Worm (Caenorhabditis elegans) whole organism, L4 larva: Measurements from ENCODE around the gene F20D1.3.

Experiments used
- F26F4.8 ChIP-seq: fragments of 200-800 bp; sonication (Bioruptor generic); conservative IDR thresholded peaks from 2 replicates; pipeline ENCODE4 v1.3.6; 2022; ENCODE audit warnings: missing genetic modification characterization, missing compliant biosample characterization
- F44E2.7 ChIP-seq: fragments of 200-800 bp; sonication (Bioruptor generic); IDR thresholded peaks from 2 replicates; pipeline ENCODE4 v2.1.2; 2022; ENCODE audit warnings: missing genetic modification characterization, missing compliant biosample characterization
- T20F7.1 ChIP-seq: fragments of 200-800 bp; sonication (Bioruptor generic); optimal IDR thresholded peaks from 2 replicates; lab custom pipeline; 2018; ENCODE audit warnings: mild to moderate bottlenecking, missing genetic modification characterization, missing compliant biosample characterization
- Y48G9A.11 ChIP-seq: fragments of 200-800 bp; sonication (Bioruptor generic); IDR thresholded peaks from 2 replicates; pipeline ENCODE4 v1.3.6; 2022; ENCODE audit warnings: missing genetic modification reagents, missing genetic modification characterization, missing compliant biosample characterization
- ZK337.2 ChIP-seq: fragments of 200-800 bp; sonication (Bioruptor generic); IDR thresholded peaks from 2 replicates; pipeline ENCODE4 v1.3.6; 2022; ENCODE audit warnings: missing genetic modification reagents, missing genetic modification characterization, missing compliant biosample characterization
- aha-1 ChIP-seq: fragments of 150-350 bp; peaks from one replicate; lab custom pipeline; 2014; ENCODE audit warnings: missing biosample characterization, missing genetic modification characterization
- aly-2 ChIP-seq: sonication (generic microtip); optimal IDR thresholded peaks from 2 replicates; lab custom pipeline; 2018; ENCODE audit warnings: missing biosample characterization, missing genetic modification characterization
- ceh-20 ChIP-seq: fragments of 200-800 bp; sonication (Bioruptor generic); IDR thresholded peaks from 2 replicates; pipeline ENCODE4 v1.3.6; 2022; ENCODE audit warnings: missing genetic modification reagents, missing genetic modification characterization, missing compliant biosample characterization
- daf-8 ChIP-seq: fragments of 200-800 bp; sonication (Bioruptor generic); IDR thresholded peaks from 2 replicates; pipeline ENCODE4 v1.3.6; 2022; ENCODE audit warnings: missing genetic modification characterization, missing compliant biosample characterization
- dmd-8 ChIP-seq: fragments of 200-800 bp; sonication (Bioruptor generic); IDR thresholded peaks from 2 replicates; pipeline ENCODE4 v1.3.6; 2022; ENCODE audit warnings: missing genetic modification characterization, missing compliant biosample characterization
- dmd-9 ChIP-seq: fragments of 200-800 bp; sonication (Bioruptor generic); IDR thresholded peaks from 2 replicates; pipeline ENCODE4 v1.3.6; 2022; ENCODE audit warnings: missing genetic modification reagents, missing genetic modification characterization, missing compliant biosample characterization
- gei-8 ChIP-seq: fragments of 200-800 bp; sonication (Bioruptor generic); optimal IDR thresholded peaks from 2 replicates; lab custom pipeline; 2018; ENCODE audit warnings: mild to moderate bottlenecking, missing genetic modification characterization, missing compliant biosample characterization
- hlh-30 ChIP-seq: sonication (generic microtip); optimal IDR thresholded peaks from 2 replicates; lab custom pipeline; 2017; ENCODE audit warnings: antibody characterized with exemption, mild to moderate bottlenecking, missing genetic modification characterization, missing compliant biosample characterization; ENCODE audit not compliant: insufficient read depth
- lsy-2 ChIP-seq, 2 experiments: fragments of 150-350 bp in 1 of 2; sonication (generic microtip) in 1 of 2; optimal IDR thresholded peaks; 2 replicates each; lab custom pipeline; 2014 to 2017; ENCODE audit warnings: missing biosample characterization in 2 of 2, missing genetic modification characterization in 2 of 2
- mep-1 ChIP-seq: fragments of 150-350 bp; sonication (generic microtip); optimal IDR thresholded peaks from 3 replicates; lab custom pipeline; 2014; ENCODE audit warnings: missing biosample characterization, missing genetic modification characterization
- nhr-25 ChIP-seq: sonication (generic microtip); optimal IDR thresholded peaks from 2 replicates; lab custom pipeline; 2017; ENCODE audit warnings: missing genetic modification characterization, mild to moderate bottlenecking, missing compliant biosample characterization, antibody characterized with exemption, moderate library complexity, borderline replicate concordance; ENCODE audit not compliant: insufficient read depth
- nhr-6 ChIP-seq: fragments of 150-350 bp; optimal IDR thresholded peaks from 2 replicates; lab custom pipeline; 2014; ENCODE audit warnings: missing biosample characterization, missing genetic modification characterization
- php-3 ChIP-seq: fragments of 200-800 bp; sonication (Bioruptor generic); IDR thresholded peaks from 2 replicates; pipeline ENCODE4 v1.3.6; 2022; ENCODE audit warnings: missing genetic modification reagents, missing genetic modification characterization, missing compliant biosample characterization
- unc-62 ChIP-seq, 3 experiments: fragments of 150-350 bp in 1 of 3; sonication (generic microtip); optimal IDR thresholded peaks in 2 of 3; peaks in 1 of 3; 1 replicate in 1 of 3; 2 replicates in 2 of 3; lab custom pipeline; 2014 to 2017; ENCODE audit warnings: missing biosample characterization in 3 of 3, missing genetic modification characterization in 3 of 3, missing genetic modification reagents in 3 of 3, missing genotype in 1 of 3

F20D1.3 gene

ce11 chrX:15026008-15026407 is 50.1 kb downstream of the F20D1.3 start, which contains the start of gene seb-3:
seb-3 (plus strand) TSS chrX:15026308.
- TF ChIP-seq daf-8 (GFP tag; lab: Robert Waterston, UW): no peak
- no peak for TF ChIP-seq dmd-9 (GFP tag; lab: Robert Waterston, UW)
- no peak for TF ChIP-seq php-3 (GFP tag; lab: Robert Waterston, UW)
- no peak for TF ChIP-seq nhr-25
- TF ChIP-seq mep-1 (tag; lab: Kevin White, UChicago): no peak
- no peak for TF ChIP-seq F44E2.7 (GFP tag; lab: Robert Waterston, UW)
- TF ChIP-seq nhr-6 (tag; lab: Kevin White, UChicago): no peak
- no peak for TF ChIP-seq aly-2 (tag; lab: Kevin White, UChicago)
- TF ChIP-seq ZK337.2 (GFP tag; lab: Robert Waterston, UW): no peak

ce11 chrX:15027566-15027965 is 51.6 kb downstream of the F20D1.3 start:
- TF ChIP-seq ceh-20 (peak; percentile 56; the same call in 1 of the 2 replicates), unc-62 (GFP tag; optimal IDR thresholded peaks at IDR 0.05 in 1 of 2; lab: Kevin White, UChicago) (peak in 1 of 2 experiments; percentile 93), unc-62 (tag; optimal IDR thresholded peaks at IDR 0.05; lab: Kevin White, UChicago) (no peak), aha-1 (tag; lab: Kevin White, UChicago) (peak; percentile 50), lsy-2 (tag; optimal IDR thresholded peaks at IDR 0.05; lab: Kevin White, UChicago) (peak in 1 of 2 experiments; percentile 26), F26F4.8 (GFP tag; lab: Robert Waterston, UW) (no peak), mep-1 (tag; lab: Kevin White, UChicago) (peak; percentile 16)

ce11 chrX:15027997-15028396 is 52.1 kb downstream of the F20D1.3 start:
- no peak for TF ChIP-seq Y48G9A.11 (GFP tag; lab: Robert Waterston, UW)
- TF ChIP-seq hlh-30 (tag; lab: Kevin White, UChicago): no peak
- no peak for TF ChIP-seq daf-8 (GFP tag; lab: Robert Waterston, UW)
- no peak for TF ChIP-seq lsy-2 (tag; optimal IDR thresholded peaks at IDR 0.05; lab: Kevin White, UChicago)
- TF ChIP-seq dmd-8 (GFP tag; lab: Robert Waterston, UW): no peak
- no peak for TF ChIP-seq T20F7.1
- no peak for TF ChIP-seq gei-8 (GFP tag; lab: Kevin White, UChicago)
